Worm (Caenorhabditis elegans) whole organism, mixed stage, embryonic: ENCODE measurements around the gene rpl-25.1.

Experiments
- M03D4.4 ChIP-seq: sonication (generic microtip); optimal IDR thresholded peaks from 2 replicates; lab custom pipeline; 2017; ENCODE audit warnings: mild to moderate bottlenecking, missing genetic modification characterization, missing compliant biosample characterization
- bed-3 ChIP-seq: fragments of 200-800 bp; sonication (Bioruptor generic); optimal IDR thresholded peaks from 3 replicates; lab custom pipeline; 2018; ENCODE audit warnings: mild to moderate bottlenecking, missing genetic modification characterization, moderate library complexity, missing compliant biosample characterization
- blmp-1 ChIP-seq: fragments of 150-350 bp; optimal IDR thresholded peaks from 2 replicates; lab custom pipeline; 2014; ENCODE audit warnings: missing biosample characterization, missing genetic modification characterization
- ceh-39 ChIP-seq: fragments of 150-350 bp; optimal IDR thresholded peaks from 2 replicates; lab custom pipeline; 2014; ENCODE audit warnings: missing biosample characterization, missing genetic modification characterization
- ceh-43 ChIP-seq: fragments of 200-800 bp; sonication (Bioruptor generic); optimal IDR thresholded peaks from 2 replicates; lab custom pipeline; 2018; ENCODE audit warnings: mild to moderate bottlenecking, missing genetic modification characterization, moderate library complexity, missing compliant biosample characterization
- ceh-83 ChIP-seq: fragments of 200-800 bp; sonication (Bioruptor generic); optimal IDR thresholded peaks from 2 replicates; lab custom pipeline; 2018; ENCODE audit warnings: mild to moderate bottlenecking, missing genetic modification characterization, missing compliant biosample characterization
- ces-1 ChIP-seq: fragments of 150-350 bp; optimal IDR thresholded peaks from 2 replicates; lab custom pipeline; 2014; ENCODE audit warnings: missing biosample characterization, missing genetic modification reagents, missing genetic modification characterization
- cnd-1 ChIP-seq: fragments of 200-800 bp; sonication (Bioruptor generic); optimal IDR thresholded peaks from 2 replicates; lab custom pipeline; 2018; ENCODE audit warnings: mild to moderate bottlenecking, missing genetic modification characterization, missing compliant biosample characterization
- drap-1 ChIP-seq: fragments of 200-800 bp; sonication (Bioruptor generic); optimal IDR thresholded peaks from 3 replicates; lab custom pipeline; 2018; ENCODE audit warnings: mild to moderate bottlenecking, missing genetic modification characterization, missing compliant biosample characterization
- elt-1 ChIP-seq: sonication (generic microtip); optimal IDR thresholded peaks from 2 replicates; lab custom pipeline; 2017; ENCODE audit warnings: missing genetic modification characterization, mild to moderate bottlenecking, missing compliant biosample characterization, antibody characterized with exemption, moderate library complexity, borderline replicate concordance; ENCODE audit not compliant: insufficient read depth
- elt-3 ChIP-seq: fragments of 150-350 bp; optimal IDR thresholded peaks from 2 replicates; lab custom pipeline; 2014; ENCODE audit warnings: missing biosample characterization, missing genetic modification characterization
- flh-1 ChIP-seq: fragments of 200-800 bp; sonication (Bioruptor generic); optimal IDR thresholded peaks from 2 replicates; lab custom pipeline; 2018; ENCODE audit warnings: mild to moderate bottlenecking, missing genetic modification characterization, moderate library complexity, missing compliant biosample characterization
- ham-2 ChIP-seq: fragments of 200-800 bp; sonication (Bioruptor generic); optimal IDR thresholded peaks from 2 replicates; lab custom pipeline; 2018; ENCODE audit warnings: mild to moderate bottlenecking, missing genetic modification characterization, missing compliant biosample characterization
- hlh-1 ChIP-seq: fragments of 150-350 bp; optimal IDR thresholded peaks from 2 replicates; lab custom pipeline; 2014; ENCODE audit warnings: missing biosample characterization, missing genetic modification reagents, missing genetic modification characterization
- lin-13 ChIP-seq: fragments of 150-350 bp; optimal IDR thresholded peaks from 2 replicates; lab custom pipeline; 2014; ENCODE audit warnings: missing biosample characterization, missing genetic modification characterization
- lin-32 ChIP-seq: fragments of 200-800 bp; sonication (Bioruptor generic); optimal IDR thresholded peaks from 2 replicates; lab custom pipeline; 2018; ENCODE audit warnings: mild to moderate bottlenecking, missing genetic modification characterization, missing compliant biosample characterization
- lsy-2 ChIP-seq: fragments of 150-350 bp; optimal IDR thresholded peaks from 2 replicates; lab custom pipeline; 2014; ENCODE audit warnings: missing biosample characterization, missing genetic modification characterization
- mab-5 ChIP-seq: fragments of 150-350 bp; optimal IDR thresholded peaks from 2 replicates; lab custom pipeline; 2014; ENCODE audit warnings: missing biosample characterization, missing genetic modification characterization
- mep-1 ChIP-seq: fragments of 150-350 bp; optimal IDR thresholded peaks from 2 replicates; lab custom pipeline; 2017; ENCODE audit warnings: missing biosample characterization, missing genetic modification reagents, missing genetic modification characterization, inconsistent platforms
- mls-2 ChIP-seq: sonication (generic microtip); optimal IDR thresholded peaks from 2 replicates; lab custom pipeline; 2016; ENCODE audit warnings: mild to moderate bottlenecking, missing genetic modification characterization, moderate library complexity, missing compliant biosample characterization
- nhr-12 ChIP-seq: fragments of 150-350 bp; optimal IDR thresholded peaks from 2 replicates; lab custom pipeline; 2014; ENCODE audit warnings: missing biosample characterization, missing genetic modification characterization
- nhr-2 ChIP-seq: fragments of 150-350 bp; optimal IDR thresholded peaks from 2 replicates; lab custom pipeline; 2014; ENCODE audit warnings: missing biosample characterization, missing genetic modification characterization
- nhr-237 ChIP-seq: fragments of 150-350 bp; optimal IDR thresholded peaks from 2 replicates; lab custom pipeline; 2014; ENCODE audit warnings: missing biosample characterization, missing genetic modification characterization
- nhr-28 ChIP-seq: fragments of 150-350 bp; optimal IDR thresholded peaks from 2 replicates; lab custom pipeline; 2014; ENCODE audit warnings: missing biosample characterization, missing genetic modification characterization
- nhr-76 ChIP-seq: sonication (generic microtip); optimal IDR thresholded peaks from 2 replicates; lab custom pipeline; 2017; ENCODE audit warnings: missing biosample characterization, missing genetic modification characterization
- pha-4 ChIP-seq: fragments of 150-350 bp; optimal IDR thresholded peaks from 2 replicates; lab custom pipeline; 2018; ENCODE audit warnings: missing biosample characterization, missing genetic modification reagents, missing genetic modification characterization
- sem-2 ChIP-seq: fragments of 200-800 bp; sonication (Bioruptor generic); optimal IDR thresholded peaks from 2 replicates; lab custom pipeline; 2018; ENCODE audit warnings: mild to moderate bottlenecking, missing genetic modification characterization, missing compliant biosample characterization
- snpc-4 ChIP-seq: fragments of 150-350 bp; optimal IDR thresholded peaks from 2 replicates; lab custom pipeline; 2014; ENCODE audit warnings: missing biosample characterization, missing genetic modification characterization
- sptf-1 ChIP-seq: sonication (generic microtip); optimal IDR thresholded peaks from 2 replicates; lab custom pipeline; 2017; ENCODE audit warnings: mild to moderate bottlenecking, missing genetic modification characterization, moderate library complexity, missing compliant biosample characterization
- tbx-8 ChIP-seq: fragments of 200-800 bp; sonication (Bioruptor generic); optimal IDR thresholded peaks from 2 replicates; lab custom pipeline; 2018; ENCODE audit warnings: mild to moderate bottlenecking, missing genetic modification characterization, moderate library complexity, missing compliant biosample characterization
- unc-120 ChIP-seq: sonication (generic microtip); optimal IDR thresholded peaks from 2 replicates; lab custom pipeline; 2017; ENCODE audit warnings: missing genetic modification characterization, missing compliant biosample characterization; ENCODE audit not compliant: poor library complexity, severe bottlenecking
- unc-39 ChIP-seq: fragments of 150-350 bp; optimal IDR thresholded peaks from 2 replicates; lab custom pipeline; 2014; ENCODE audit warnings: missing biosample characterization, missing genetic modification characterization
- unc-62 ChIP-seq: fragments of 150-350 bp; optimal IDR thresholded peaks from 2 replicates; lab custom pipeline; 2014; ENCODE audit warnings: missing biosample characterization, missing genetic modification reagents, missing genetic modification characterization
- zip-8 ChIP-seq: fragments of 150-350 bp; optimal IDR thresholded peaks from 2 replicates; lab custom pipeline; 2014; ENCODE audit warnings: missing biosample characterization, missing genetic modification characterization
- ztf-11 ChIP-seq: fragments of 150-350 bp; optimal IDR thresholded peaks from 2 replicates; lab custom pipeline; 2014; ENCODE audit warnings: missing biosample characterization, missing genetic modification characterization

Gene rpl-25.1

DNA sequence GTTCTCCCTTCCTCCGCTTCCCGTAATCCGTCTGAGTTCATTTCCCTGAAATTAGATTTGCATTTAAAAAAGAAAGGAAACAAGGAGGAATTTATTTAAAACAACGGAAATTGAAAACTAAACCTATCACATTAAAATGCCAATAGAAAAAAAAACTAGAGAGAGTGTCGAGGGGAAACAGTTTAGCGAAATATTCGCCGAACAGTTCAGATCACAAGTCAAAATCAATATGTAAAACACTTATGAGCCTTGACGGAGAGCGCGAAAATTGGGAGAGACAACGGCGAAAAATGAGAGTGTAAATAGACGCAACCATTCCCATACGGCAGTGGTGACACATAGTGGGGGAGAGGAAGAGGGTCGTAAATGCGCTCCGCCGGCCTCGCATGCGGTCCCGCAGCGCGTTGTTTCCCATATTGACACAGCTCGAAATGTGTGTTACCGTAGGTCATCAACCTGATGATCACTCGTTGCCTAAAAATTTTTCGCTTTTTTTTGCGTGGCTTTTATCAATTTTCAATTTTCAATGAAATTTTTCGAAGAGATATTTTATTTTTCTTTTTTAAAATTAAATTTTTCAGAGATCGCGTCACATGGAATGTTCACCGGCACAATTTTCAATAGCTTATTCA is 3.2 kb upstream of the rpl-25.1 start, which contains the start of the genes dnj-14 and glit-1:
TSS of gene dnj-14 (minus strand) at position 51 of the 632 bp plus-strand sequence.
TSS of gene glit-1 (plus strand) at position 582 of the 632 bp plus-strand sequence.
- no peak for TF ChIP-seq elt-1 (tag; lab: Kevin White, UChicago)
- TF ChIP-seq ceh-43 (GFP tag; lab: Kevin White, UChicago): no peak
- TF ChIP-seq elt-3: no peak
- TF ChIP-seq snpc-4 (tag; lab: Kevin White, UChicago): no peak
- TF ChIP-seq ham-2 (GFP tag; lab: Kevin White, UChicago): no peak
- TF ChIP-seq nhr-28 (tag; lab: Kevin White, UChicago): peak; percentile 30
- TF ChIP-seq flh-1 (GFP tag; lab: Kevin White, UChicago): no peak
- TF ChIP-seq nhr-237 (tag; lab: Kevin White, UChicago): peak; percentile 68
- TF ChIP-seq nhr-76 (tag; lab: Kevin White, UChicago): no peak
- TF ChIP-seq nhr-2: no peak
- TF ChIP-seq ces-1 (GFP tag; lab: Kevin White, UChicago): peak; percentile 67
- peak; percentile 72 for TF ChIP-seq sptf-1
- TF ChIP-seq cnd-1 (tag; lab: Kevin White, UChicago): peak; percentile 57
- peak; percentile 87 for TF ChIP-seq mep-1 (tag; lab: Kevin White, UChicago)
- peak; percentile 77 for TF ChIP-seq unc-62 (GFP tag; lab: Kevin White, UChicago)
- peak; percentile 100 for TF ChIP-seq pha-4
- TF ChIP-seq nhr-12 (tag; lab: Kevin White, UChicago): no peak
- peak; percentile 17 for TF ChIP-seq ceh-83 (GFP tag; lab: Kevin White, UChicago)
- no peak for TF ChIP-seq tbx-8
- no peak for TF ChIP-seq sem-2 (GFP tag; lab: Kevin White, UChicago)
- peak; percentile 47 for TF ChIP-seq ceh-39 (tag; lab: Kevin White, UChicago)
- no peak for TF ChIP-seq unc-39 (tag; lab: Kevin White, UChicago)
- TF ChIP-seq lin-13 (tag; lab: Kevin White, UChicago): peak; percentile 92
- peak; percentile 72 for TF ChIP-seq hlh-1
- no peak for TF ChIP-seq blmp-1 (tag; lab: Kevin White, UChicago)
- no peak for TF ChIP-seq mab-5 (tag; lab: Kevin White, UChicago)
- TF ChIP-seq lsy-2 (tag; lab: Kevin White, UChicago): peak; percentile 97
- no peak for TF ChIP-seq lin-32 (GFP tag; lab: Kevin White, UChicago)
- TF ChIP-seq drap-1: peak; percentile 70
- peak; percentile 62 for TF ChIP-seq mls-2 (tag; lab: Kevin White, UChicago)
- peak; percentile 56 for TF ChIP-seq ztf-11 (tag; lab: Kevin White, UChicago)
- peak; percentile 86 for TF ChIP-seq unc-120 (tag; lab: Kevin White, UChicago)
- TF ChIP-seq bed-3 (GFP tag; lab: Kevin White, UChicago): peak; percentile 3
- TF ChIP-seq zip-8 (tag; lab: Kevin White, UChicago): no peak
- TF ChIP-seq M03D4.4 (tag; lab: Kevin White, UChicago): peak; percentile 74

DNA sequence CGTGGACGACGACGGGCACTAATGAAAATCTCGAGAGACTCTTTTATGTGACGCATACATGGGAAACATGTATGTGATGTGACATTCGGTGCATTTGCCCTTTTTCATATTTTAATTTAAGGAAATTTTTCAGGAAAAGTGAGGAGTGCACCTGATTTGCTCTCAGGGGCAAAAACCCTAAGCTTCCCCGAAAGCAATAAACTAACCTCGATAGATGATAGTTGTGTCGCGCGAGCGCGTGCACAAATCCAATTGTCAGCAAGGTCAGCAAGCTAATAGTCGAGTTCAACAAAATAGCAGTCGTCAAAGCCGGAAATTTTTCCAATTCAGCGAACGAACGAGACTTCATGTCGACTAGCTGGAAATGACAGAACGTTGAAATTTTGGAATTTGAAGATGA is 3.1 kb downstream of the rpl-25.1 start:
- TF ChIP-seq ces-1 (GFP tag; lab: Kevin White, UChicago) (peak; percentile 66), tbx-8 (no peak), mab-5 (tag; lab: Kevin White, UChicago) (no peak)

- no peak for TF ChIP-seq ceh-39 (tag; lab: Kevin White, UChicago)
- no peak for TF ChIP-seq drap-1
- no peak for TF ChIP-seq nhr-76 (tag; lab: Kevin White, UChicago)
- TF ChIP-seq ces-1 (GFP tag; lab: Kevin White, UChicago): peak; percentile 41
- no peak for TF ChIP-seq ztf-11 (tag; lab: Kevin White, UChicago)
Observed at ce11 chrX:4720603-4721529, 5.9 kb downstream of the rpl-25.1 start, which contains the start of gene F55D10.4. TSS of gene F55D10.4 (minus strand) at chrX:4720653.
